Fruit fly (Drosophila melanogaster) whole organism, pupa: ENCODE measurements around the gene Pli.

Experiments
- CG10348 ChIP-seq: fragments of 200-800 bp; sonication (Bioruptor generic); IDR thresholded peaks from 2 replicates; pipeline ENCODE4 v1.3.6; 2022; ENCODE audit warnings: missing biosample characterization, missing genetic modification characterization
- CG12605 ChIP-seq: fragments of 200-800 bp; sonication (Bioruptor generic); IDR thresholded peaks from 2 replicates; pipeline ENCODE4 v1.3.6; 2022; ENCODE audit warnings: missing biosample characterization, missing genetic modification characterization
- CG13204 ChIP-seq: fragments of 200-800 bp; sonication (Bioruptor generic); optimal IDR thresholded peaks from 2 replicates; lab custom pipeline; 2018; ENCODE audit warnings: missing biosample characterization, mild to moderate bottlenecking, missing genetic modification characterization, moderate library complexity
- CG14655 ChIP-seq: fragments of 200-800 bp; sonication (Bioruptor generic); optimal IDR thresholded peaks from 3 replicates; lab custom pipeline; 2017; ENCODE audit warnings: mild to moderate bottlenecking, missing biosample characterization, missing genetic modification reagents, missing genetic modification characterization
- CG15710 ChIP-seq: fragments of 200-800 bp; sonication (Bioruptor generic); optimal IDR thresholded peaks from 2 replicates; lab custom pipeline; 2018; ENCODE audit warnings: missing biosample characterization, mild to moderate bottlenecking, missing genetic modification characterization, moderate library complexity
- CG17806 ChIP-seq: fragments of 200-800 bp; sonication (Bioruptor generic); optimal IDR thresholded peaks from 2 replicates; lab custom pipeline; 2018; ENCODE audit warnings: missing biosample characterization, mild to moderate bottlenecking, missing genetic modification characterization, moderate library complexity
- CG32121 ChIP-seq: fragments of 200-800 bp; sonication (Bioruptor generic); IDR thresholded peaks from 2 replicates; pipeline ENCODE4 v1.3.6; 2022; ENCODE audit warnings: missing biosample characterization, missing genetic modification characterization
- CG34367 ChIP-seq: fragments of 200-800 bp; sonication (Bioruptor generic); optimal IDR thresholded peaks from 2 replicates; lab custom pipeline; 2018; ENCODE audit warnings: missing biosample characterization, mild to moderate bottlenecking, missing genetic modification characterization
- CG4496 ChIP-seq: fragments of 200-800 bp; sonication (Bioruptor generic); IDR thresholded peaks from 3 replicates; pipeline ENCODE4 v1.3.6; 2022; ENCODE audit warnings: missing biosample characterization, missing genetic modification characterization
- CG8159 ChIP-seq: fragments of 200-800 bp; sonication (Bioruptor generic); optimal IDR thresholded peaks from 3 replicates; lab custom pipeline; 2018; ENCODE audit warnings: missing biosample characterization, mild to moderate bottlenecking, missing genetic modification characterization, moderate library complexity
- CG8301 ChIP-seq: fragments of 200-800 bp; sonication (Bioruptor generic); optimal IDR thresholded peaks from 2 replicates; lab custom pipeline; 2018; ENCODE audit warnings: missing biosample characterization, mild to moderate bottlenecking, missing genetic modification characterization
- CG9948 ChIP-seq: fragments of 200-800 bp; sonication (Bioruptor generic); optimal IDR thresholded peaks from 2 replicates; lab custom pipeline; 2018; ENCODE audit warnings: missing biosample characterization, mild to moderate bottlenecking, missing genetic modification characterization, moderate library complexity
- D1 ChIP-seq: fragments of 200-800 bp; sonication (Bioruptor generic); optimal IDR thresholded peaks from 2 replicates; lab custom pipeline; 2018; ENCODE audit warnings: missing biosample characterization, mild to moderate bottlenecking, missing genetic modification characterization, moderate library complexity
- EcR ChIP-seq: fragments of 200-800 bp; sonication (Bioruptor generic); optimal IDR thresholded peaks from 3 replicates; lab custom pipeline; 2019; ENCODE audit warnings: missing biosample characterization, missing genetic modification characterization, mild to moderate bottlenecking, moderate library complexity, missing genetic modification reagents
- Ets98B ChIP-seq: fragments of 200-800 bp; sonication (Bioruptor generic); IDR thresholded peaks from 2 replicates; pipeline ENCODE4 v1.3.6; 2022; ENCODE audit warnings: missing biosample characterization, missing genetic modification characterization
- Pif1A ChIP-seq: fragments of 200-800 bp; sonication (Bioruptor generic); optimal IDR thresholded peaks from 3 replicates; lab custom pipeline; 2016; ENCODE audit warnings: missing biosample characterization, missing genetic modification characterization
- Pif1B ChIP-seq: fragments of 200-800 bp; sonication (Bioruptor generic); optimal IDR thresholded peaks from 3 replicates; lab custom pipeline; 2016; ENCODE audit warnings: missing biosample characterization, missing genetic modification characterization
- Snoo ChIP-seq: fragments of 200-800 bp; sonication (Bioruptor generic); optimal IDR thresholded peaks from 3 replicates; lab custom pipeline; 2017; ENCODE audit warnings: missing biosample characterization, mild to moderate bottlenecking, missing genetic modification characterization, inconsistent platforms
- fd96Ca ChIP-seq: fragments of 200-800 bp; sonication (Bioruptor generic); IDR thresholded peaks from 3 replicates; pipeline ENCODE4 v1.3.6; 2022; ENCODE audit warnings: missing biosample characterization, missing genetic modification characterization
- gl ChIP-seq: fragments of 200-800 bp; sonication (Bioruptor generic); optimal IDR thresholded peaks from 2 replicates; lab custom pipeline; 2018; ENCODE audit warnings: missing biosample characterization, mild to moderate bottlenecking, missing genetic modification characterization
- rn ChIP-seq: fragments of 200-800 bp; sonication (Bioruptor generic); IDR thresholded peaks from 2 replicates; pipeline ENCODE4 v1.3.6; 2022; ENCODE audit warnings: missing biosample characterization, missing genetic modification characterization

The Pli gene

dm6 chr3R:23914415-23915041 lies 24.7 kb upstream of the Pli start:
- TF ChIP-seq fd96Ca (no peak), EcR (GFP tag; lab: Kevin White, UChicago) (no peak), CG13204 (GFP tag; lab: Kevin White, UChicago) (no peak), D1 (tag; lab: Kevin White, UChicago) (no peak), CG8301 (tag; lab: Kevin White, UChicago) (no peak), gl (tag; lab: Kevin White, UChicago) (no peak), CG34367 (tag; lab: Kevin White, UChicago) (no peak), Snoo (tag; lab: Kevin White, UChicago) (no peak), CG10348 (GFP tag; lab: Robert Waterston, UW) (no peak), CG12605 (GFP tag; lab: Robert Waterston, UW) (no peak), CG4496 (GFP tag; lab: Robert Waterston, UW) (no peak), Pif1B (GFP tag; lab: Kevin White, UChicago) (no peak), CG9948 (tag; lab: Kevin White, UChicago) (no peak)

- TF ChIP-seq CG13204 (GFP tag; lab: Kevin White, UChicago) (peak; percentile 45), Snoo (tag; lab: Kevin White, UChicago) (no peak), EcR (GFP tag; lab: Kevin White, UChicago) (peak; percentile 36), rn (no peak)
Measured at dm6 chr3R:23912349-23912748, 22.5 kb upstream of the Pli start.

dm6 chr3R:23911073-23911690 lies 21.3 kb upstream of the Pli start:
- TF ChIP-seq EcR (GFP tag; lab: Kevin White, UChicago) = peak; percentile 77
- TF ChIP-seq CG32121 (GFP tag; lab: Robert Waterston, UW) = no peak

- TF ChIP-seq CG13204 (GFP tag; lab: Kevin White, UChicago) = no peak
- TF ChIP-seq CG8301 (tag; lab: Kevin White, UChicago) = peak; percentile 11
- no peak for TF ChIP-seq CG9948 (tag; lab: Kevin White, UChicago)
- peak; percentile 27 for TF ChIP-seq CG14655 (GFP tag; lab: Kevin White, UChicago)
- no peak for TF ChIP-seq EcR (GFP tag; lab: Kevin White, UChicago)
- TF ChIP-seq Ets98B (GFP tag; lab: Robert Waterston, UW) = peak; percentile 58
- TF ChIP-seq CG17806 = no peak
- TF ChIP-seq Pif1B (GFP tag; lab: Kevin White, UChicago) = no peak
- peak; percentile 11 for TF ChIP-seq Pif1A (GFP tag; lab: Kevin White, UChicago)
- no peak for TF ChIP-seq CG8159 (tag; lab: Kevin White, UChicago)
- no peak for TF ChIP-seq CG34367 (tag; lab: Kevin White, UChicago)
- no peak for TF ChIP-seq gl (tag; lab: Kevin White, UChicago)
- no peak for TF ChIP-seq CG10348 (GFP tag; lab: Robert Waterston, UW)
- no peak for TF ChIP-seq Snoo (tag; lab: Kevin White, UChicago)
- no peak for TF ChIP-seq CG32121 (GFP tag; lab: Robert Waterston, UW)
- no peak for TF ChIP-seq rn
- TF ChIP-seq D1 (tag; lab: Kevin White, UChicago) = no peak
- TF ChIP-seq CG12605 (GFP tag; lab: Robert Waterston, UW) = no peak
- TF ChIP-seq CG4496 (GFP tag; lab: Robert Waterston, UW) = peak; percentile 51; the same call in 2 of the 3 replicates
- TF ChIP-seq CG15710 (tag; lab: Kevin White, UChicago) = no peak
- TF ChIP-seq fd96Ca = no peak
Measured at dm6 chr3R:23910260-23910887, 20.5 kb upstream of the Pli start.

dm6 chr3R:23909347-23909862 lies 19.6 kb upstream of the Pli start:
- TF ChIP-seq gl (tag; lab: Kevin White, UChicago) (peak; percentile 32), EcR (GFP tag; lab: Kevin White, UChicago) (peak; percentile 78), CG4496 (GFP tag; lab: Robert Waterston, UW) (no peak), CG14655 (GFP tag; lab: Kevin White, UChicago) (no peak), Snoo (tag; lab: Kevin White, UChicago) (peak; percentile 76), CG13204 (GFP tag; lab: Kevin White, UChicago) (peak; percentile 68), CG8159 (tag; lab: Kevin White, UChicago) (peak; percentile 86), Ets98B (GFP tag; lab: Robert Waterston, UW) (no peak), CG15710 (tag; lab: Kevin White, UChicago) (peak; percentile 86), CG12605 (GFP tag; lab: Robert Waterston, UW) (no peak), CG10348 (GFP tag; lab: Robert Waterston, UW) (no peak), CG17806 (peak; percentile 74), CG9948 (tag; lab: Kevin White, UChicago) (peak; percentile 69), CG32121 (GFP tag; lab: Robert Waterston, UW) (no peak), fd96Ca (no peak), CG34367 (tag; lab: Kevin White, UChicago) (peak; percentile 67), Pif1A (GFP tag; lab: Kevin White, UChicago) (peak; percentile 82), CG8301 (tag; lab: Kevin White, UChicago) (no peak), Pif1B (GFP tag; lab: Kevin White, UChicago) (peak; percentile 63), rn (no peak), D1 (tag; lab: Kevin White, UChicago) (no peak)
